ENCODE assay signal across 1 worm cellular context in the genomic region with DNA sequence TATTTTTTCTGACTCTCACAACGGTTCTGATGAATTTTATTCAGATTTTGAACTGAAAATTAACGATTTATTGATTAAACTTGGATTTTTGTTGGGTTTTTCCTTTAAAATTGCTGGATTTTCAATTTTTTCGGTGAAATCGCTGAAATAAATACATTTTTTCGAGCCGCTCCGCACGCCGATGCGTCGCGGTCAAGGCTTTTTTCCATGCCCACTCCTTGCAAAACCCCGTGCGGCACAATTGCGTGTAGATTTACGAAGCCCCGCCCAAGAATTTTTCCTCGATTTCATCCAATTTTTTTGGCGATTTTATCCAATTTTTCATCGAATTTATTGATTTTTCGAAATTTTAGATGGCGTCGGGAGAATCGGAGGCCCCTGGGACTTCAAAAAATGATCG.
TF ChIP-seq lines count a peak whose summit lies in the region.

Gene gtsf-1 (plus strand): TSS at position 354 of the 400 bp plus-strand sequence.

TF ChIP-seq in whole organism, L1 larva, 84 proteins besides CTCF, POLR2A, EP300 and RAD21 (continued from another document):
- no peak for TF ChIP-seq nhr-12 (tag; optimal IDR thresholded peaks at IDR 0.05; lab: Kevin White, UChicago)
- TF ChIP-seq zag-1 (tag; optimal IDR thresholded peaks at IDR 0.05; lab: Kevin White, UChicago): no peak
- no peak for TF ChIP-seq ama-1 (optimal IDR thresholded peaks at IDR 0.05; lab: Kevin White, UChicago)
- TF ChIP-seq lin-14 (GFP tag; optimal IDR thresholded peaks at IDR 0.05; lab: Kevin White, UChicago): no peak
- peak; percentile 61 for TF ChIP-seq unc-86 (tag; optimal IDR thresholded peaks at IDR 0.05; lab: Kevin White, UChicago)
- TF ChIP-seq ceh-88 (GFP tag; IDR thresholded peaks at IDR 0.05; lab: Robert Waterston, UW): no peak
- peak; percentile 7 for TF ChIP-seq nhr-11 (tag; optimal IDR thresholded peaks at IDR 0.05; lab: Kevin White, UChicago)
- no peak for TF ChIP-seq nhr-237 (tag; optimal IDR thresholded peaks at IDR 0.05; lab: Kevin White, UChicago)
- no peak for TF ChIP-seq aly-2 (tag; optimal IDR thresholded peaks at IDR 0.05; lab: Kevin White, UChicago)
- peak; percentile 71 for TF ChIP-seq lin-13 (GFP tag; optimal IDR thresholded peaks at IDR 0.05; lab: Kevin White, UChicago)
- TF ChIP-seq egl-27 (tag; optimal IDR thresholded peaks at IDR 0.05; lab: Kevin White, UChicago): no peak
- peak; percentile 77 for TF ChIP-seq swsn-7 (tag; optimal IDR thresholded peaks at IDR 0.05; lab: Kevin White, UChicago)
- peak; percentile 83 to 91 (median 83) for TF ChIP-seq ceh-82 (tag; optimal IDR thresholded peaks at IDR 0.05; lab: Kevin White, UChicago)
- peak; percentile 72 for TF ChIP-seq nhr-20 (tag; optimal IDR thresholded peaks at IDR 0.05; lab: Kevin White, UChicago)
- peak; percentile 74 for TF ChIP-seq fkh-8 (tag; optimal IDR thresholded peaks at IDR 0.05; lab: Kevin White, UChicago)
- peak; percentile 92 for TF ChIP-seq rnt-1 (tag; optimal IDR thresholded peaks at IDR 0.05; lab: Kevin White, UChicago)
- no peak for TF ChIP-seq nhr-28 (tag; optimal IDR thresholded peaks at IDR 0.05; lab: Kevin White, UChicago)
- peak; percentile 26 for TF ChIP-seq sox-4 (tag; optimal IDR thresholded peaks at IDR 0.05; lab: Kevin White, UChicago)
- no peak for TF ChIP-seq unc-30 (tag; optimal IDR thresholded peaks at IDR 0.05; lab: Kevin White, UChicago)
- peak; percentile 64 for TF ChIP-seq F16B12.6 (tag; optimal IDR thresholded peaks at IDR 0.05; lab: Kevin White, UChicago)
- peak; percentile 76 to 79 for TF ChIP-seq efl-1 (optimal IDR thresholded peaks at IDR 0.05; lab: Kevin White, UChicago)
- TF ChIP-seq efl-1 (GFP tag; optimal IDR thresholded peaks at IDR 0.05 in 1 of 2; lab: Kevin White, UChicago): peak; percentile 70 to 97
- TF ChIP-seq nhr-85 (tag; lab: Kevin White, UChicago): peak; percentile 83
- TF ChIP-seq mab-9 (GFP tag; IDR thresholded peaks at IDR 0.05; lab: Robert Waterston, UW): no peak
- TF ChIP-seq nhr-47 (tag; optimal IDR thresholded peaks at IDR 0.05; lab: Kevin White, UChicago): peak; percentile 81
- TF ChIP-seq vab-15 (tag; optimal IDR thresholded peaks at IDR 0.05; lab: Kevin White, UChicago): no peak
- peak; percentile 20 for TF ChIP-seq elt-2 (tag; optimal IDR thresholded peaks at IDR 0.05; lab: Kevin White, UChicago)
TF ChIP-seq in whole organism, L1 larva: peak in this region for 46.
